Worm (Caenorhabditis elegans): ENCODE data around the gene C53B4.2.
"Not testable (repeated sequence)": the region's sequence is repeated elsewhere in the genome, so short reads cannot be mapped to it uniquely, and the experiment has no call there.

ce11 chrIV:8961109-8961508 lies 4.9 kb upstream of the C53B4.2 start:
- not testable (repeated sequence) for TF ChIP-seq unc-130 (GFP tag; optimal IDR thresholded peaks at IDR 0.05); chd-7 (tag; optimal IDR thresholded peaks at IDR 0.05); sea-2 (GFP tag; IDR thresholded peaks at IDR 0.05); F39B2.1 (GFP tag; IDR thresholded peaks at IDR 0.05); Y53G8AR.9 (GFP tag; conservative IDR thresholded peaks at IDR 0.05); aptf-2 (GFP tag; conservative IDR thresholded peaks at IDR 0.05); unc-62 (GFP tag; optimal IDR thresholded peaks at IDR 0.05); snpc-4 (GFP tag; optimal IDR thresholded peaks at IDR 0.05); snpc-4 (tag; optimal IDR thresholded peaks at IDR 0.05); zim-3 (tag; optimal IDR thresholded peaks at IDR 0.05); somi-1 (GFP tag; optimal IDR thresholded peaks at IDR 0.05); ztf-26 (tag; optimal IDR thresholded peaks at IDR 0.05); pha-4 (tag; optimal IDR thresholded peaks at IDR 0.05)

All from whole organism, young adult.